Worm (Caenorhabditis elegans): ENCODE measurements around the gene F59A6.10.

- TF ChIP-seq F13C5.2 (tag; optimal IDR thresholded peaks at IDR 0.05) (no peak), hmbx-1 (tag; optimal IDR thresholded peaks at IDR 0.05) (no peak), hnd-1 (tag; optimal IDR thresholded peaks at IDR 0.05) (no peak), aly-1 (tag; optimal IDR thresholded peaks at IDR 0.05) (no peak), flt-1 (GFP tag; IDR thresholded peaks at IDR 0.05) (no peak), ama-1 (optimal IDR thresholded peaks at IDR 0.05) (no peak)
Measured at ce11 chrII:5046209-5047200, 42.7 kb downstream of the F59A6.10 start.

Data from whole organism, early embryonic.